Fruit fly (Drosophila melanogaster) whole organism, embryonic: ENCODE measurements around the gene wg.

Experiments
- Ada2b ChIP-seq: fragments of 200-800 bp; sonication (Bioruptor generic); IDR thresholded peaks from 2 replicates; pipeline ENCODE4 v1.3.6; 2022; ENCODE audit warnings: missing biosample characterization, missing genetic modification characterization
- Adf1 ChIP-seq: fragments of 200-800 bp; sonication (Bioruptor generic); IDR thresholded peaks from 2 replicates; pipeline ENCODE4 v1.3.6; 2022; ENCODE audit warnings: missing biosample characterization, missing genetic modification characterization
- CG1024 ChIP-seq: fragments of 200-800 bp; sonication (Bioruptor generic); IDR thresholded peaks from 2 replicates; pipeline ENCODE4 v1.3.6; 2022; ENCODE audit warnings: missing biosample characterization, missing genetic modification characterization
- CG10959 ChIP-seq: fragments of 200-800 bp; sonication (Bioruptor generic); IDR thresholded peaks from 2 replicates; pipeline ENCODE4 v1.3.6; 2022; ENCODE audit warnings: missing biosample characterization, missing genetic modification characterization
- CG10979 ChIP-seq: fragments of 200-800 bp; sonication (Bioruptor generic); optimal IDR thresholded peaks from 2 replicates; lab custom pipeline; 2018; ENCODE audit warnings: missing biosample characterization, mild to moderate bottlenecking, missing genetic modification characterization, moderate library complexity
- CG11085 ChIP-seq: fragments of 200-800 bp; sonication (Bioruptor generic); IDR thresholded peaks from 2 replicates; pipeline ENCODE4 v1.3.6; 2022; ENCODE audit warnings: missing biosample characterization, missing genetic modification characterization
- CG11504 ChIP-seq: fragments of 200-800 bp; sonication (Bioruptor generic); optimal IDR thresholded peaks from 3 replicates; lab custom pipeline; 2019; ENCODE audit warnings: missing biosample characterization, mild to moderate bottlenecking, missing genetic modification characterization, moderate library complexity
- CG12299 ChIP-seq: fragments of 200-800 bp; sonication (Bioruptor generic); optimal IDR thresholded peaks from 2 replicates; lab custom pipeline; 2018; ENCODE audit warnings: missing biosample characterization, mild to moderate bottlenecking, missing genetic modification characterization
- CG12391 ChIP-seq: fragments of 200-800 bp; sonication (Bioruptor generic); optimal IDR thresholded peaks from 3 replicates; lab custom pipeline; 2018; ENCODE audit warnings: missing biosample characterization, mild to moderate bottlenecking, missing genetic modification characterization, moderate library complexity
- CG13894 ChIP-seq: fragments of 200-800 bp; sonication (Bioruptor generic); optimal IDR thresholded peaks from 3 replicates; lab custom pipeline; 2018; ENCODE audit warnings: missing biosample characterization, mild to moderate bottlenecking, missing genetic modification characterization, moderate library complexity
- CG14965 ChIP-seq: fragments of 200-800 bp; sonication (Bioruptor generic); optimal IDR thresholded peaks from 2 replicates; lab custom pipeline; 2016; ENCODE audit warnings: missing biosample characterization, missing genetic modification characterization, borderline replicate concordance
- CG15514 ChIP-seq: fragments of 200-800 bp; sonication (Bioruptor generic); optimal IDR thresholded peaks from 3 replicates; lab custom pipeline; 2017; ENCODE audit warnings: missing biosample characterization, missing genetic modification characterization, mild to moderate bottlenecking, moderate library complexity, missing genetic modification reagents
- CG17361 ChIP-seq: fragments of 200-800 bp; sonication (Bioruptor generic); IDR thresholded peaks from 3 replicates; pipeline ENCODE4 v1.3.6; 2022; ENCODE audit warnings: missing biosample characterization, missing genetic modification characterization
- CG17612 ChIP-seq: fragments of 200-800 bp; sonication (Bioruptor generic); IDR thresholded peaks from 2 replicates; pipeline ENCODE4 v1.3.6; 2022; ENCODE audit warnings: missing biosample characterization, missing genetic modification characterization
- CG2678 ChIP-seq: fragments of 200-800 bp; sonication (Bioruptor generic); optimal IDR thresholded peaks from 3 replicates; lab custom pipeline; 2019; ENCODE audit warnings: missing biosample characterization, mild to moderate bottlenecking, missing genetic modification characterization, moderate library complexity
- CG31224 ChIP-seq: fragments of 200-800 bp; sonication (Bioruptor generic); IDR thresholded peaks from 2 replicates; pipeline ENCODE4 v1.3.6; 2022; ENCODE audit warnings: missing biosample characterization, missing genetic modification characterization
- CG3163 ChIP-seq: fragments of 200-800 bp; sonication (Bioruptor generic); optimal IDR thresholded peaks from 3 replicates; lab custom pipeline; 2016; ENCODE audit warnings: missing biosample characterization, missing genetic modification characterization
- CG42726 ChIP-seq: fragments of 200-800 bp; sonication (Bioruptor generic); IDR thresholded peaks from 2 replicates; pipeline ENCODE4 v1.3.6; 2022; ENCODE audit warnings: missing biosample characterization, missing genetic modification characterization; ENCODE audit not compliant: partially characterized antibody
- CG43689 ChIP-seq: fragments of 200-800 bp; sonication (Bioruptor generic); IDR thresholded peaks from 2 replicates; pipeline ENCODE4 v1.3.6; 2022; ENCODE audit warnings: missing biosample characterization, missing genetic modification characterization
- CG4707 ChIP-seq: fragments of 200-800 bp; sonication (Bioruptor generic); optimal IDR thresholded peaks from 2 replicates; lab custom pipeline; 2018; ENCODE audit warnings: missing biosample characterization, mild to moderate bottlenecking, missing genetic modification characterization, moderate library complexity
- CG6175 ChIP-seq: fragments of 200-800 bp; sonication (Bioruptor generic); IDR thresholded peaks from 3 replicates; pipeline ENCODE4 v1.3.6; 2022; ENCODE audit warnings: missing biosample characterization, missing genetic modification characterization
- CG6813 ChIP-seq: fragments of 200-800 bp; sonication (Bioruptor generic); optimal IDR thresholded peaks from 2 replicates; lab custom pipeline; 2017; ENCODE audit warnings: missing biosample characterization, missing genetic modification characterization, mild to moderate bottlenecking, moderate library complexity, missing genetic modification reagents
- CG7987 ChIP-seq: fragments of 200-800 bp; sonication (Bioruptor generic); optimal IDR thresholded peaks from 2 replicates; lab custom pipeline; 2018; ENCODE audit warnings: missing biosample characterization, mild to moderate bottlenecking, missing genetic modification characterization, moderate library complexity
- CG9215 ChIP-seq: fragments of 200-800 bp; sonication (Bioruptor generic); IDR thresholded peaks from 2 replicates; pipeline ENCODE4 v1.3.6; 2022; ENCODE audit warnings: missing biosample characterization, missing genetic modification characterization
- Max ChIP-seq: fragments of 200-800 bp; sonication (Bioruptor generic); optimal IDR thresholded peaks from 2 replicates; lab custom pipeline; 2016; ENCODE audit warnings: missing biosample characterization, mild to moderate bottlenecking, missing genetic modification characterization
- Mes4 ChIP-seq: fragments of 200-800 bp; sonication (Bioruptor generic); optimal IDR thresholded peaks from 2 replicates; lab custom pipeline; 2016; ENCODE audit warnings: missing biosample characterization, missing genetic modification characterization
- Myb ChIP-seq: fragments of 200-800 bp; sonication (Bioruptor generic); optimal IDR thresholded peaks from 2 replicates; lab custom pipeline; 2016; ENCODE audit warnings: missing biosample characterization, missing genetic modification characterization
- Neu2 ChIP-seq: fragments of 200-800 bp; sonication (Bioruptor generic); optimal IDR thresholded peaks from 3 replicates; lab custom pipeline; 2016; ENCODE audit warnings: missing biosample characterization, missing genetic modification characterization, borderline replicate concordance
- Oli ChIP-seq: fragments of 200-800 bp; sonication (Bioruptor generic); optimal IDR thresholded peaks from 2 replicates; lab custom pipeline; 2018; ENCODE audit warnings: missing biosample characterization, mild to moderate bottlenecking, missing genetic modification characterization, moderate library complexity
- Rx ChIP-seq: fragments of 200-800 bp; sonication (Bioruptor generic); IDR thresholded peaks from 2 replicates; pipeline ENCODE4 v1.3.6; 2022; ENCODE audit warnings: missing biosample characterization, missing genetic modification characterization
- Side ChIP-seq: fragments of 200-800 bp; sonication (Bioruptor generic); optimal IDR thresholded peaks from 2 replicates; lab custom pipeline; 2016; ENCODE audit warnings: missing biosample characterization, missing genetic modification characterization
- Sox100B ChIP-seq: fragments of 200-800 bp; sonication (Bioruptor generic); optimal IDR thresholded peaks from 3 replicates; lab custom pipeline; 2018; ENCODE audit warnings: missing biosample characterization, mild to moderate bottlenecking, missing genetic modification characterization
- Spps ChIP-seq: fragments of 200-800 bp; sonication (Bioruptor generic); optimal IDR thresholded peaks from 2 replicates; lab custom pipeline; 2018; ENCODE audit warnings: missing biosample characterization, mild to moderate bottlenecking, missing genetic modification characterization
- Vsx1 ChIP-seq: fragments of 200-800 bp; sonication (Bioruptor generic); optimal IDR thresholded peaks from 2 replicates; lab custom pipeline; 2017; ENCODE audit warnings: missing biosample characterization, mild to moderate bottlenecking, missing genetic modification characterization, missing genetic modification reagents
- abd-A ChIP-seq: fragments of 200-800 bp; sonication (Bioruptor generic); optimal IDR thresholded peaks from 3 replicates; lab custom pipeline; 2019; ENCODE audit warnings: missing biosample characterization, mild to moderate bottlenecking, missing genetic modification characterization, moderate library complexity
- aop ChIP-seq: fragments of 200-800 bp; sonication (Bioruptor generic); IDR thresholded peaks from 2 replicates; pipeline ENCODE4 v1.3.6; 2022; ENCODE audit warnings: missing biosample characterization, missing genetic modification characterization
- chn ChIP-seq: fragments of 200-800 bp; sonication (Bioruptor generic); optimal IDR thresholded peaks from 2 replicates; lab custom pipeline; 2016; ENCODE audit warnings: missing biosample characterization, missing genetic modification characterization
- crc ChIP-seq: fragments of 200-800 bp; sonication (Bioruptor generic); optimal IDR thresholded peaks from 2 replicates; lab custom pipeline; 2016; ENCODE audit warnings: missing biosample characterization, missing genetic modification characterization
- dimm ChIP-seq: fragments of 200-800 bp; sonication (Bioruptor generic); IDR thresholded peaks from 2 replicates; pipeline ENCODE4 v1.3.6; 2022; ENCODE audit warnings: missing biosample characterization, missing genetic modification characterization
- fd102C ChIP-seq: fragments of 200-800 bp; sonication (Bioruptor generic); optimal IDR thresholded peaks from 2 replicates; lab custom pipeline; 2018; ENCODE audit warnings: missing biosample characterization, mild to moderate bottlenecking, missing genetic modification characterization, moderate library complexity
- gce ChIP-seq: fragments of 200-800 bp; sonication (Bioruptor generic); IDR thresholded peaks from 3 replicates; pipeline ENCODE4 v1.3.6; 2022; ENCODE audit warnings: missing biosample characterization, missing genetic modification characterization
- maf-S ChIP-seq: fragments of 200-800 bp; sonication (Bioruptor generic); optimal IDR thresholded peaks from 2 replicates; lab custom pipeline; 2016; ENCODE audit warnings: missing biosample characterization, missing genetic modification characterization
- nerfin-1 ChIP-seq: fragments of 200-800 bp; sonication (Bioruptor generic); optimal IDR thresholded peaks from 3 replicates; lab custom pipeline; 2019; ENCODE audit warnings: missing biosample characterization, mild to moderate bottlenecking, missing genetic modification characterization, moderate library complexity
- rib ChIP-seq: fragments of 200-800 bp; sonication (Bioruptor generic); IDR thresholded peaks from 2 replicates; pipeline ENCODE4 v1.3.6; 2022; ENCODE audit warnings: missing biosample characterization, missing genetic modification characterization
- sc ChIP-seq, 3 experiments: fragments of >200 bp in 2 of 3; fragments of 200-800 bp in 1 of 3; sonication (Bioruptor generic) in 1 of 3; optimal IDR thresholded peaks; 2 replicates in 2 of 3; 3 replicates in 1 of 3; lab custom pipeline; 2017; ENCODE audit warnings: mild to moderate bottlenecking in 1 of 3, missing biosample characterization in 1 of 3, missing genetic modification characterization in 1 of 3, missing genetic modification reagents in 1 of 3
- stc ChIP-seq: fragments of 200-800 bp; sonication (Bioruptor generic); IDR thresholded peaks from 2 replicates; pipeline ENCODE4 v1.3.6; 2022; ENCODE audit warnings: missing biosample characterization, missing genetic modification characterization
- tgo ChIP-seq: fragments of 200-800 bp; sonication (Bioruptor generic); IDR thresholded peaks from 3 replicates; pipeline ENCODE4 v1.3.6; 2022; ENCODE audit warnings: missing biosample characterization, missing genetic modification characterization
- tup ChIP-seq: fragments of 200-800 bp; sonication (Bioruptor generic); optimal IDR thresholded peaks from 2 replicates; lab custom pipeline; 2016; ENCODE audit warnings: missing biosample characterization, mild to moderate bottlenecking, missing genetic modification characterization, moderate library complexity
- unc-4 ChIP-seq: fragments of 200-800 bp; sonication (Bioruptor generic); IDR thresholded peaks from 2 replicates; pipeline ENCODE4 v1.3.6; 2022; ENCODE audit warnings: missing biosample characterization, missing genetic modification characterization; ENCODE audit not compliant: partially characterized antibody
- unpg ChIP-seq: fragments of 200-800 bp; sonication (Bioruptor generic); optimal IDR thresholded peaks from 3 replicates; lab custom pipeline; 2018; ENCODE audit warnings: missing biosample characterization, mild to moderate bottlenecking, missing genetic modification characterization, moderate library complexity

Gene wg

dm6 chr2L:7264396-7264795 is 42.6 kb upstream of the wg start (continued):
- TF ChIP-seq unpg (peak; percentile 18), CG6813 (GFP tag; lab: Kevin White, UChicago) (no peak), stc (GFP tag; lab: Robert Waterston, UW) (peak; percentile 29; the same call in 1 of the 2 replicates), CG4707 (GFP tag; lab: Kevin White, UChicago) (no peak), CG2678 (tag; lab: Kevin White, UChicago) (peak; percentile 39), CG12391 (tag; lab: Kevin White, UChicago) (peak; percentile 17), dimm (GFP tag; lab: Robert Waterston, UW) (no peak), Mes4 (no peak), CG9215 (no peak), CG7987 (no peak), Oli (tag; lab: Kevin White, UChicago) (no peak), chn (GFP tag; lab: Kevin White, UChicago) (no peak), CG10959 (GFP tag; lab: Robert Waterston, UW) (no peak), CG11504 (tag; lab: Kevin White, UChicago) (peak; percentile 39), CG15514 (GFP tag; lab: Kevin White, UChicago) (no peak), unc-4 (GFP tag; lab: Robert Waterston, UW) (no peak), fd102C (GFP tag; lab: Kevin White, UChicago) (no peak), Sox100B (GFP tag; lab: Kevin White, UChicago) (peak; percentile 2), CG43689 (GFP tag; lab: Robert Waterston, UW) (no peak), CG17361 (0 out of 3 replicates have a peak, but pooled peaks have one; percentile 22), sc (optimal IDR thresholded peaks at IDR 0.05; lab: Kevin White, UChicago) (no peak), sc (GFP tag; optimal IDR thresholded peaks at IDR 0.05; lab: Kevin White, UChicago) (peak; percentile 3), Max (no peak), Side (GFP tag; lab: Kevin White, UChicago) (no peak), Myb (GFP tag; lab: Kevin White, UChicago) (no peak), gce (GFP tag; lab: Robert Waterston, UW) (no peak), CG12299 (tag; lab: Kevin White, UChicago) (no peak), tgo (GFP tag; lab: Robert Waterston, UW) (no peak), CG11085 (GFP tag; lab: Robert Waterston, UW) (no peak), tup (GFP tag; lab: Kevin White, UChicago) (no peak), Ada2b (no peak), CG17612 (GFP tag; lab: Robert Waterston, UW) (no peak)

dm6 chr2L:7264885-7265540 is 41.9 kb upstream of the wg start:
- TF ChIP-seq Rx (GFP tag; lab: Robert Waterston, UW) = no peak
- TF ChIP-seq CG3163 (GFP tag; lab: Kevin White, UChicago) = no peak
- TF ChIP-seq abd-A (tag; lab: Kevin White, UChicago) = peak; percentile 52
- no peak for TF ChIP-seq CG6175 (GFP tag; lab: Robert Waterston, UW)
- no peak for TF ChIP-seq CG42726 (GFP tag; lab: Robert Waterston, UW)
- no peak for TF ChIP-seq CG1024 (GFP tag; lab: Robert Waterston, UW)
- TF ChIP-seq Neu2 (GFP tag; lab: Kevin White, UChicago) = no peak
- no peak for TF ChIP-seq CG10979 (tag; lab: Kevin White, UChicago)
- TF ChIP-seq CG13894 (tag; lab: Kevin White, UChicago) = peak; percentile 50
- peak; percentile 78 for TF ChIP-seq nerfin-1
- TF ChIP-seq CG11504 (tag; lab: Kevin White, UChicago) = peak; percentile 9
- TF ChIP-seq CG14965 = no peak
- TF ChIP-seq maf-S (GFP tag; lab: Kevin White, UChicago) = no peak
- 0 out of 2 replicates have a peak, but pooled peaks have one; percentile 27 for TF ChIP-seq CG31224 (GFP tag; lab: Robert Waterston, UW)
- no peak for TF ChIP-seq CG9215
- no peak for TF ChIP-seq rib
- no peak for TF ChIP-seq crc (GFP tag; lab: Kevin White, UChicago)
- TF ChIP-seq Adf1 (GFP tag; lab: Robert Waterston, UW) = no peak
- no peak for TF ChIP-seq Spps
- TF ChIP-seq Vsx1 = peak; percentile 15
- no peak for TF ChIP-seq aop (GFP tag; lab: Robert Waterston, UW)
